Fruit fly (Drosophila melanogaster) whole organism, embryonic: ENCODE measurements around the gene Clc.

Experiments
- Atf3 ChIP-seq: fragments of 200-800 bp; sonication (Bioruptor generic); optimal IDR thresholded peaks from 3 replicates; lab custom pipeline; 2016; ENCODE audit warnings: missing biosample characterization, missing genetic modification characterization
- C15 ChIP-seq: fragments of 200-800 bp; sonication (Bioruptor generic); IDR thresholded peaks from 3 replicates; pipeline ENCODE4 v1.3.6; 2022; ENCODE audit warnings: missing biosample characterization, missing genetic modification characterization
- CG10267 ChIP-seq: fragments of 200-800 bp; sonication (Bioruptor generic); optimal IDR thresholded peaks from 2 replicates; lab custom pipeline; 2018; ENCODE audit warnings: missing biosample characterization, mild to moderate bottlenecking, missing genetic modification characterization, moderate library complexity
- CG10274 ChIP-seq: fragments of 200-800 bp; sonication (Bioruptor generic); optimal IDR thresholded peaks from 3 replicates; lab custom pipeline; 2017; ENCODE audit warnings: missing biosample characterization, mild to moderate bottlenecking, missing genetic modification characterization
- CG14050 ChIP-seq: fragments of 200-800 bp; sonication (Bioruptor generic); IDR thresholded peaks from 3 replicates; pipeline ENCODE4 v1.3.6; 2022; ENCODE audit warnings: missing biosample characterization, missing genetic modification characterization
- CG15514 ChIP-seq: fragments of 200-800 bp; sonication (Bioruptor generic); optimal IDR thresholded peaks from 3 replicates; lab custom pipeline; 2017; ENCODE audit warnings: missing biosample characterization, missing genetic modification characterization, mild to moderate bottlenecking, moderate library complexity, missing genetic modification reagents
- CG3065 ChIP-seq: fragments of 200-800 bp; sonication (Bioruptor generic); optimal IDR thresholded peaks from 2 replicates; lab custom pipeline; 2016; ENCODE audit warnings: missing biosample characterization, missing genetic modification characterization
- CG32532 ChIP-seq: fragments of 200-800 bp; sonication (Bioruptor generic); IDR thresholded peaks from 2 replicates; pipeline ENCODE4 v1.3.6; 2022; ENCODE audit warnings: missing biosample characterization, missing genetic modification characterization
- CG34376 ChIP-seq: fragments of 200-800 bp; sonication (Bioruptor generic); optimal IDR thresholded peaks from 2 replicates; lab custom pipeline; 2018; ENCODE audit warnings: missing biosample characterization, mild to moderate bottlenecking, missing genetic modification characterization
- CG5953 ChIP-seq: fragments of 200-800 bp; sonication (Bioruptor generic); IDR thresholded peaks from 2 replicates; pipeline ENCODE4 v1.3.6; 2022; ENCODE audit warnings: missing biosample characterization, missing genetic modification characterization
- CG6175 ChIP-seq: fragments of 200-800 bp; sonication (Bioruptor generic); IDR thresholded peaks from 3 replicates; pipeline ENCODE4 v1.3.6; 2022; ENCODE audit warnings: missing biosample characterization, missing genetic modification characterization
- CG8089 ChIP-seq: fragments of 200-800 bp; sonication (Bioruptor generic); optimal IDR thresholded peaks from 3 replicates; lab custom pipeline; 2016; ENCODE audit warnings: missing biosample characterization, missing genetic modification characterization
- CG8478 ChIP-seq: fragments of >200 bp; optimal IDR thresholded peaks from 2 replicates; lab custom pipeline; 2018
- Fer1 ChIP-seq: fragments of 200-800 bp; sonication (Bioruptor generic); optimal IDR thresholded peaks from 2 replicates; lab custom pipeline; 2017; ENCODE audit warnings: missing biosample characterization, mild to moderate bottlenecking, missing genetic modification characterization
- Hsf ChIP-seq: fragments of 200-800 bp; sonication (Bioruptor generic); optimal IDR thresholded peaks from 3 replicates; lab custom pipeline; 2016; ENCODE audit warnings: missing biosample characterization, missing genetic modification characterization
- Mes4 ChIP-seq: fragments of 200-800 bp; sonication (Bioruptor generic); optimal IDR thresholded peaks from 2 replicates; lab custom pipeline; 2016; ENCODE audit warnings: missing biosample characterization, missing genetic modification characterization
- Nf-YA ChIP-seq: fragments of 200-800 bp; sonication (Bioruptor generic); IDR thresholded peaks from 2 replicates; pipeline ENCODE4 v1.3.6; 2022; ENCODE audit warnings: missing biosample characterization, missing genetic modification characterization
- Stat92E ChIP-seq, 3 experiments: fragments of >200 bp in 2 of 3; fragments of 200-800 bp in 1 of 3; sonication (Bioruptor generic) in 1 of 3; optimal IDR thresholded peaks; 2 replicates each; lab custom pipeline; 2017 to 2019; ENCODE audit warnings: missing biosample characterization in 3 of 3, missing genetic modification characterization in 3 of 3, mild to moderate bottlenecking in 1 of 3, moderate library complexity in 1 of 3
- al ChIP-seq: fragments of 200-800 bp; sonication (Bioruptor generic); IDR thresholded peaks from 2 replicates; pipeline ENCODE4 v1.3.6; 2022; ENCODE audit warnings: missing biosample characterization, missing genetic modification characterization
- ato ChIP-seq: fragments of 200-800 bp; sonication (Bioruptor generic); IDR thresholded peaks from 2 replicates; pipeline ENCODE4 v1.3.6; 2022; ENCODE audit warnings: missing biosample characterization, missing genetic modification characterization; ENCODE audit not compliant: partially characterized antibody
- bsh ChIP-seq, 2 experiments: fragments of 200-800 bp; sonication (Bioruptor generic); optimal IDR thresholded peaks; 2 replicates each; lab custom pipeline; 2017 to 2018; ENCODE audit warnings: mild to moderate bottlenecking in 2 of 2, missing biosample characterization in 2 of 2, missing genetic modification characterization in 2 of 2, moderate library complexity in 1 of 2
- cg ChIP-seq: fragments of 200-800 bp; sonication (Bioruptor generic); optimal IDR thresholded peaks from 3 replicates; lab custom pipeline; 2019; ENCODE audit warnings: missing biosample characterization, mild to moderate bottlenecking, missing genetic modification characterization, moderate library complexity
- danr ChIP-seq: fragments of 200-800 bp; sonication (Bioruptor generic); IDR thresholded peaks from 2 replicates; pipeline ENCODE4 v1.3.6; 2022; ENCODE audit warnings: missing biosample characterization, missing genetic modification characterization
- dimm ChIP-seq: fragments of 200-800 bp; sonication (Bioruptor generic); IDR thresholded peaks from 2 replicates; pipeline ENCODE4 v1.3.6; 2022; ENCODE audit warnings: missing biosample characterization, missing genetic modification characterization
- dmrt99B ChIP-seq: fragments of 200-800 bp; sonication (Bioruptor generic); optimal IDR thresholded peaks from 2 replicates; lab custom pipeline; 2018; ENCODE audit warnings: missing biosample characterization, mild to moderate bottlenecking, missing genetic modification characterization, moderate library complexity
- exex ChIP-seq: fragments of 200-800 bp; sonication (Bioruptor generic); optimal IDR thresholded peaks from 4 replicates; lab custom pipeline; 2018; ENCODE audit warnings: missing biosample characterization, mild to moderate bottlenecking, missing genetic modification characterization, moderate library complexity
- gcm2 ChIP-seq: fragments of 200-800 bp; sonication (Bioruptor generic); optimal IDR thresholded peaks from 2 replicates; lab custom pipeline; 2016; ENCODE audit warnings: missing biosample characterization, missing genetic modification characterization
- grn ChIP-seq: fragments of 200-800 bp; sonication (Bioruptor generic); optimal IDR thresholded peaks from 3 replicates; lab custom pipeline; 2017; ENCODE audit warnings: missing biosample characterization, missing genetic modification characterization
- gsb-n ChIP-seq: fragments of 200-800 bp; sonication (Bioruptor generic); optimal IDR thresholded peaks from 3 replicates; lab custom pipeline; 2018; ENCODE audit warnings: missing biosample characterization, mild to moderate bottlenecking, missing genetic modification characterization
- lab ChIP-seq: fragments of 200-800 bp; sonication (Bioruptor generic); optimal IDR thresholded peaks from 3 replicates; lab custom pipeline; 2017; ENCODE audit warnings: missing biosample characterization, missing genetic modification characterization, mild to moderate bottlenecking, moderate library complexity, missing genetic modification reagents
- mld ChIP-seq: fragments of 200-800 bp; sonication (Bioruptor generic); IDR thresholded peaks from 3 replicates; pipeline ENCODE4 v1.3.6; 2022; ENCODE audit warnings: missing biosample characterization, missing genetic modification characterization; ENCODE audit not compliant: partially characterized antibody
- pfk ChIP-seq: fragments of 200-800 bp; sonication (Bioruptor generic); optimal IDR thresholded peaks from 2 replicates; lab custom pipeline; 2018; ENCODE audit warnings: missing biosample characterization, mild to moderate bottlenecking, missing genetic modification characterization, moderate library complexity
- pita ChIP-seq: fragments of 200-800 bp; sonication (Bioruptor generic); optimal IDR thresholded peaks from 2 replicates; lab custom pipeline; 2017; ENCODE audit warnings: missing biosample characterization, mild to moderate bottlenecking, missing genetic modification characterization
- sens ChIP-seq: fragments of 200-800 bp; sonication (Bioruptor generic); peaks from one replicate; lab custom pipeline; 2016; ENCODE audit warnings: missing biosample characterization, missing genetic modification characterization
- sug ChIP-seq: fragments of 200-800 bp; optimal IDR thresholded peaks from 2 replicates; lab custom pipeline; 2019; ENCODE audit warnings: missing biosample characterization, mild to moderate bottlenecking, missing genetic modification characterization, moderate library complexity
- unpg ChIP-seq: fragments of 200-800 bp; sonication (Bioruptor generic); optimal IDR thresholded peaks from 3 replicates; lab custom pipeline; 2018; ENCODE audit warnings: missing biosample characterization, mild to moderate bottlenecking, missing genetic modification characterization, moderate library complexity

The Clc gene

DNA sequence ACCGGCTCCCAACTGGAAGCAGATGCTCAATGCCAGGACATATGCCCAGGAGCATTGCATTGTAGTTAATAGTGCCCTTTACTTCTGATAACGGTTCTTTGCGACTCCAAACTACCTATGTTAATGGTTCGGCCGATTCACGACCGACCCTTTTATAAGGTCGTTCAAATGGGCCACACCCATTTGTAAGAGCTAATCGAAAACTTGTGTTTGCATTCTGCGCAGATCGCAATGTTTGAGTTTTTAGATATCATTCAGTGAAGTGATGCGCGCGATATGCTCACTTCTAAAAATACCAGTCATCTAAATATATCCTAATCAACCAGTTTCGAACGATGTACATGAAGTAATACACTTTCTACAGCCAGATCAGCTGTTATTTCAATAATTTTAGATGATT, 39.3 kb upstream of the Clc start, which contains the start of gene obst-F:
Gene obst-F (minus strand): TSS at position 101 of the 400 bp plus-strand sequence.
- no peak for TF ChIP-seq exex (tag; lab: Kevin White, UChicago)
- TF ChIP-seq Nf-YA: no peak
- no peak for TF ChIP-seq Stat92E (GFP tag; optimal IDR thresholded peaks at IDR 0.05; lab: Kevin White, UChicago)
- no peak for TF ChIP-seq CG8478 (lab: Kevin White, UChicago)
- no peak for TF ChIP-seq gsb-n (tag; lab: Kevin White, UChicago)
- TF ChIP-seq CG32532 (GFP tag; lab: Robert Waterston, UW): no peak
- no peak for TF ChIP-seq C15 (GFP tag; lab: Robert Waterston, UW)
- no peak for TF ChIP-seq CG34376 (GFP tag; lab: Kevin White, UChicago)
- TF ChIP-seq gcm2 (GFP tag; lab: Kevin White, UChicago): no peak
- TF ChIP-seq dmrt99B: no peak
- TF ChIP-seq dimm: no peak
- no peak for TF ChIP-seq CG14050 (GFP tag; lab: Robert Waterston, UW)
- no peak for TF ChIP-seq Mes4 (GFP tag; lab: Kevin White, UChicago)
- no peak for TF ChIP-seq CG6175 (GFP tag; lab: Robert Waterston, UW)
- TF ChIP-seq bsh (GFP tag; optimal IDR thresholded peaks at IDR 0.05; lab: Kevin White, UChicago): no peak
- no peak for TF ChIP-seq Hsf
- no peak for TF ChIP-seq danr (GFP tag; lab: Robert Waterston, UW)
- TF ChIP-seq CG3065 (GFP tag; lab: Kevin White, UChicago): no peak
- TF ChIP-seq ato (GFP tag; lab: Robert Waterston, UW): no peak
- TF ChIP-seq CG10267: no peak
- TF ChIP-seq, all 482 proteins: peak for 0

DNA sequence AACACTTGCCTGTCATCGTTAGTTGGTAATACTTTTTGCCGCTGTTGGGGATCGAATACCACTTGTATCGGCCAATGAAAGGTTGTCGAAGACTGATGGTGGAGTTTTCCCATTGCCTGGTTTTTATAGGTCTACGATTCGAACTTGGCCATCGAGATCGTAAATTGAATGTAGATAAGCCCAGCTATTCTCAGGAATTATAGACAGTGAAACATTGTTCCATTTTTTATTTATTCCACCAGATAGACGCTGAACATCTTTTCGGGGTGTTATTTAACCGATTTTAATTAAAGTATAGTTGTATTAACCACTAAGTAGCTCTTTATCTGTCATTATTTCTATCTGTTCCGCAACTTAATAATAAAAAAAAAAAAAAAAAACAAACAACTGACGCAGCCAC, 37.3 kb upstream of the Clc start, which contains the start of gene CG7298:
Gene CG7298 (minus strand): TSS at position 101 of the 400 bp plus-strand sequence.
- TF ChIP-seq exex (tag; lab: Kevin White, UChicago) (peak; percentile 63), pfk (GFP tag; lab: Kevin White, UChicago) (peak; percentile 30), CG8478 (lab: Kevin White, UChicago) (no peak), cg (GFP tag; lab: Kevin White, UChicago) (no peak), CG10274 (GFP tag; lab: Kevin White, UChicago) (no peak), CG15514 (no peak), sug (tag; lab: Kevin White, UChicago) (no peak)

DNA sequence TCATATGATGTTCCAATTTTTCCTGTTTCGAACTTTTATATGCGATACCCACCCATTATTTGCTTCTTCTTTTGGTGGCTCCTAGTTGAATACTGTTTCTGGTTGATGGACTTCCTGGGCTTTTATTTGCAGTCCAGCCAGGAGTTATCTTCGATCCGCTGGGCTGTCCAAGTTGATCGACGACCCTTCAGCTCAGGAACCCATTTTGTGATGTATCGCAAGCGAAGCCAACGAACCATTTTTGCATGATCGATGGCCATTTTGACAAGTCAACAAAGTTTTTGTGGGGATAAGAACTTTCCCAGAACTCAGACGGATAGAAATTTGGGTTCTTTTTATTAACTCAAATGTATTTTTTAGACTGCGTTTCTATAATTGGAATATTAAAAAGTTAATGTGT, 34.9 kb upstream of the Clc start, which contains the start of gene CG7290:
Gene CG7290 (minus strand): TSS at position 101 of the 400 bp plus-strand sequence.
- TF ChIP-seq CG8089 (GFP tag; lab: Kevin White, UChicago) (no peak), lab (GFP tag; lab: Kevin White, UChicago) (peak; percentile 11), CG5953 (GFP tag; lab: Robert Waterston, UW) (no peak), pita (no peak), al (GFP tag; lab: Robert Waterston, UW) (no peak), mld (GFP tag; lab: Robert Waterston, UW) (no peak), Atf3 (no peak)

DNA sequence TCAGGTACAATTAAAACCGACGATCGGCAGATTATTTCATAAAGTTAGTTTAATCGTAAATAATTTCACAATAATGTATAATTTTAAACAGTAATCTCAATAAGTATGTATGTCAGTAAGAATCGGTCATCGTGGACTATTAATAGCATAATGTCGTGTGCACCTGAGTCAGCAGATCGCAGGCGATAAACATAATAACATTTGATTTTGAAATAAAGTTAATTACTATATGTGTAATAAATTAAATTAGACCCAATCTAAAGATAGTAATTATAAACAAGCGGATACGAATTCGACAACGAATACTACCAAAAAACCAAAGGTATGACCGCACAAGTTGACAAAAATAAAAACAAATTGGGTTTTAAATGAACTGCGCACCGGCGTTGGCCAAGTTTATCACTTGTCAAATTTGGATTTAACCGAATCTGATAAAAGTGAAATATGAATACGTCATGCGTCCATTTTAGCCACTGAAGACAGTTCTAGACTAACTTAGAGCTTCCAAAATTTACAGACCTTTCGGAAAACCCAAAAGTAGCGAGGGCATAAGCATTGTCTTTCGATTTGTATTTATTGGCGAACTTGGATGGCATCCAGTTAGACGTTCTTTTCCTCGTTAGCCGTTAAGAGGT, 33.8 kb upstream of the Clc start, which contains the start of gene CG6996:
Gene CG6996 (plus strand): TSS at position 585 of the 635 bp plus-strand sequence.
- TF ChIP-seq Fer1 (GFP tag; lab: Kevin White, UChicago) (no peak), grn (GFP tag; lab: Kevin White, UChicago) (peak; percentile 20), unpg (GFP tag; lab: Kevin White, UChicago) (no peak), sens (GFP tag; lab: Kevin White, UChicago) (peak; percentile 11), exex (tag; lab: Kevin White, UChicago) (peak; percentile 79)
